Worm (Caenorhabditis elegans): ENCODE measurements around the gene C25F9.2.

DNA sequence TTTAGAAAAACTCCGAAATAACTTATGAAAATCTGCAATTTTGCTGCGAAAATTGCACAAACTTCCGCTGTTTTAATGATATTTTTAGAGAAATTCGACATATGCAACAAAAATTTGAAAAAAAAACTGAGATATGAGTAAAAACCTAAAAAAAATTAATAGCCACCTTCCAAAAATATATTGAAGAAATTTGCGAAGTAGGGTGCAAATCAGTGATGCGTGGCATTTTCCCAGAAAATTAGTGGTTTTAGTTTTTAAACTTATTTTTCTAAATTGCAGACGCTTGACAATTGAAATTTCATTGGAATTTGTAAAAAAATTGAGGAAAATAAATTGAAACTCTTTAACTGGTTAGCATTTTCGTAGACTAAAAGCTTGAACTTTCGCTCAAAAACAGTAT lies 22.4 kb upstream of the C25F9.2 start, which contains the start of gene C25F9.13:
- no peak for TF ChIP-seq dpl-1 (GFP tag; optimal IDR thresholded peaks at IDR 0.05)
- TF ChIP-seq ztf-11 (tag; optimal IDR thresholded peaks at IDR 0.05) = no peak
- no peak for TF ChIP-seq nhr-28 (tag; optimal IDR thresholded peaks at IDR 0.05)
- TF ChIP-seq unc-30 (tag; optimal IDR thresholded peaks at IDR 0.05) = no peak
- no peak for TF ChIP-seq nhr-19 (GFP tag; conservative IDR thresholded peaks at IDR 0.05)
- no peak for TF ChIP-seq sup-37 (GFP tag; optimal IDR thresholded peaks at IDR 0.05)
- TF ChIP-seq mdl-1 (tag; optimal IDR thresholded peaks at IDR 0.05) = no peak
- no peak for TF ChIP-seq efl-1 (optimal IDR thresholded peaks at IDR 0.05)
- TF ChIP-seq efl-1 (GFP tag; optimal IDR thresholded peaks at IDR 0.05 in 1 of 2) = no peak
- TF ChIP-seq hpl-2 (GFP tag; optimal IDR thresholded peaks at IDR 0.05) = no peak
- TF ChIP-seq grh-1 (GFP tag; IDR thresholded peaks at IDR 0.05) = no peak
- TF ChIP-seq aly-2 (tag; optimal IDR thresholded peaks at IDR 0.05) = no peak
- no peak for TF ChIP-seq unc-98 (GFP tag; IDR thresholded peaks at IDR 0.05)
